Worm (Caenorhabditis elegans): Measurements from ENCODE around the gene lips-10.

DNA sequence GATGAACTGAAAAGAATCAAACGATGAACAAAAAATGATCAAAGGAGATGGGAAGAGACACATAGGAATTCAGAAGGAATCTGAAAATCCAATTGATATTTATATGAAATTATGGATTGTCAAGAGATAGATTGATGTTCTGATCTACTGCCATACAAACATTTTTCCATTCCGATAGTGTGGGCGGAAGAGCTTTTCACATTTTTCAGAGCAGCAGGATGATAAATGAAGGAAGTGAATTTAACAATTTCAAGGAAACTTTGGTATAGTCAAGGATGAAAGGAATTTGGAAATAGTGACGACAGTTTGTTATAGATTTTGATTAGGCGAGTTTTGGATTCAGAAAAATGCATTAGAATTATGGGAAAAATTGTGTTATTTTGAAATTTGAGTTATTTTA, 33.7 kb upstream of the lips-10 start, which contains the start of gene ubc-24:
- TF ChIP-seq nhr-237 (tag; optimal IDR thresholded peaks at IDR 0.05) (no peak), skn-1 (tag; optimal IDR thresholded peaks at IDR 0.05) (no peak), alr-1 (tag; optimal IDR thresholded peaks at IDR 0.05) (no peak)
